Worm (Caenorhabditis elegans) whole organism, L4 larva: ENCODE data around the gene B0024.13.

Experiments
- F26F4.8 ChIP-seq: fragments of 200-800 bp; sonication (Bioruptor generic); conservative IDR thresholded peaks from 2 replicates; pipeline ENCODE4 v1.3.6; 2022; ENCODE audit warnings: missing genetic modification characterization, missing compliant biosample characterization
- R02D3.7 ChIP-seq: fragments of 150-350 bp; sonication (generic microtip); optimal IDR thresholded peaks from 3 replicates; lab custom pipeline; 2014; ENCODE audit warnings: missing biosample characterization, missing genetic modification characterization
- T26A8.4 ChIP-seq: fragments of 200-800 bp; sonication (Bioruptor generic); IDR thresholded peaks from 2 replicates; pipeline ENCODE4 v1.3.6; 2022; ENCODE audit warnings: missing genetic modification characterization, missing compliant biosample characterization
- Y48G9A.11 ChIP-seq: fragments of 200-800 bp; sonication (Bioruptor generic); IDR thresholded peaks from 2 replicates; pipeline ENCODE4 v1.3.6; 2022; ENCODE audit warnings: missing genetic modification reagents, missing genetic modification characterization, missing compliant biosample characterization
- Y75B8A.6 ChIP-seq: fragments of 200-800 bp; sonication (Bioruptor generic); IDR thresholded peaks from 2 replicates; pipeline ENCODE4 v1.3.6; 2022; ENCODE audit warnings: missing genetic modification reagents, missing genetic modification characterization, missing compliant biosample characterization
- ZK546.5 ChIP-seq, 2 experiments: sonication (generic microtip); optimal IDR thresholded peaks; 2 replicates each; lab custom pipeline; 2017; ENCODE audit warnings: missing biosample characterization in 2 of 2, missing genetic modification characterization in 2 of 2
- aha-1 ChIP-seq: fragments of 150-350 bp; peaks from one replicate; lab custom pipeline; 2014; ENCODE audit warnings: missing biosample characterization, missing genetic modification characterization
- aly-2 ChIP-seq: sonication (generic microtip); optimal IDR thresholded peaks from 2 replicates; lab custom pipeline; 2018; ENCODE audit warnings: missing biosample characterization, missing genetic modification characterization
- attf-4 ChIP-seq: sonication (generic microtip); optimal IDR thresholded peaks from 3 replicates; lab custom pipeline; 2017; ENCODE audit warnings: missing biosample characterization, missing genetic modification characterization
- ceh-20 ChIP-seq: fragments of 200-800 bp; sonication (Bioruptor generic); IDR thresholded peaks from 2 replicates; pipeline ENCODE4 v1.3.6; 2022; ENCODE audit warnings: missing genetic modification reagents, missing genetic modification characterization, missing compliant biosample characterization
- ceh-62 ChIP-seq: sonication (generic microtip); optimal IDR thresholded peaks from 2 replicates; lab custom pipeline; 2017; ENCODE audit warnings: missing biosample characterization, missing genetic modification characterization
- ces-1 ChIP-seq: fragments of 150-350 bp; sonication (generic microtip); optimal IDR thresholded peaks from 4 replicates; lab custom pipeline; 2014; ENCODE audit warnings: missing biosample characterization, missing genetic modification reagents, missing genetic modification characterization
- daf-19 ChIP-seq: fragments of 200-800 bp; sonication (Bioruptor generic); conservative IDR thresholded peaks from 2 replicates; pipeline ENCODE4 v1.3.6; 2022; ENCODE audit warnings: missing genetic modification characterization, missing compliant biosample characterization
- dmd-6 ChIP-seq: fragments of 200-800 bp; sonication (Bioruptor generic); IDR thresholded peaks from 2 replicates; pipeline ENCODE4 v1.3.6; 2022; ENCODE audit warnings: missing genetic modification reagents, missing genetic modification characterization, missing compliant biosample characterization
- dmd-8 ChIP-seq: fragments of 200-800 bp; sonication (Bioruptor generic); IDR thresholded peaks from 2 replicates; pipeline ENCODE4 v1.3.6; 2022; ENCODE audit warnings: missing genetic modification characterization, missing compliant biosample characterization
- duxl-1 ChIP-seq: sonication (generic microtip); optimal IDR thresholded peaks from 2 replicates; lab custom pipeline; 2016; ENCODE audit warnings: mild to moderate bottlenecking, missing genetic modification characterization, moderate library complexity, missing compliant biosample characterization; ENCODE audit not compliant: poor library complexity
- dve-1 ChIP-seq: sonication (generic microtip); optimal IDR thresholded peaks from 2 replicates; lab custom pipeline; 2017; ENCODE audit warnings: antibody characterized with exemption, mild to moderate bottlenecking, missing genetic modification characterization, missing compliant biosample characterization; ENCODE audit not compliant: insufficient read depth
- hlh-11 ChIP-seq: fragments of 200-800 bp; sonication (Bioruptor generic); optimal IDR thresholded peaks from 2 replicates; lab custom pipeline; 2018; ENCODE audit warnings: mild to moderate bottlenecking, missing genetic modification characterization, missing compliant biosample characterization
- hlh-30 ChIP-seq: sonication (generic microtip); optimal IDR thresholded peaks from 2 replicates; lab custom pipeline; 2017; ENCODE audit warnings: antibody characterized with exemption, mild to moderate bottlenecking, missing genetic modification characterization, missing compliant biosample characterization; ENCODE audit not compliant: insufficient read depth
- lin-1 ChIP-seq: fragments of 200-800 bp; sonication (Bioruptor generic); IDR thresholded peaks from 2 replicates; pipeline ENCODE4 v1.3.6; 2022; ENCODE audit warnings: missing genetic modification reagents, missing genetic modification characterization, missing compliant biosample characterization
- madf-5 ChIP-seq, 2 experiments: fragments of 200-800 bp; sonication (Bioruptor generic); IDR thresholded peaks; 2 replicates each; pipeline ENCODE4 v1.3.6; 2022; ENCODE audit warnings: missing compliant biosample characterization in 2 of 2, missing genetic modification characterization in 2 of 2
- mes-2 ChIP-seq: sonication (generic microtip); optimal IDR thresholded peaks from 2 replicates; lab custom pipeline; 2016; ENCODE audit warnings: missing genotype, mild to moderate bottlenecking, missing genetic modification characterization, missing compliant biosample characterization; ENCODE audit not compliant: poor library complexity, severe bottlenecking
- nhr-102 ChIP-seq: sonication (generic microtip); optimal IDR thresholded peaks from 2 replicates; lab custom pipeline; 2016; ENCODE audit warnings: mild to moderate bottlenecking, missing genetic modification characterization, moderate library complexity, missing compliant biosample characterization
- nhr-28 ChIP-seq: fragments of 150-350 bp; optimal IDR thresholded peaks from 2 replicates; lab custom pipeline; 2014; ENCODE audit warnings: missing biosample characterization, missing genetic modification characterization
- nhr-42 ChIP-seq: fragments of 200-800 bp; sonication (Bioruptor generic); IDR thresholded peaks from 2 replicates; pipeline ENCODE4 v1.3.6; 2022; ENCODE audit warnings: missing genetic modification characterization, missing compliant biosample characterization
- nhr-48 ChIP-seq: sonication (generic microtip); optimal IDR thresholded peaks from 2 replicates; lab custom pipeline; 2016; ENCODE audit warnings: mild to moderate bottlenecking, missing genetic modification characterization, missing compliant biosample characterization
- nhr-77 ChIP-seq: fragments of 150-350 bp; optimal IDR thresholded peaks from 2 replicates; lab custom pipeline; 2014; ENCODE audit warnings: missing biosample characterization, missing genetic modification characterization
- pha-4 ChIP-seq, 2 experiments: fragments of 150-350 bp in 1 of 2; fragments of 200-800 bp in 1 of 2; sonication (Bioruptor generic) in 1 of 2; IDR thresholded peaks in 1 of 2; optimal IDR thresholded peaks in 1 of 2; 2 replicates each; pipeline versions ENCODE4 v1.3.6 to Lab custom; 2014 to 2022; ENCODE audit warnings: missing genetic modification characterization in 2 of 2, missing genetic modification reagents in 2 of 2, missing biosample characterization in 1 of 2, missing compliant biosample characterization in 1 of 2
- pqm-1 ChIP-seq: sonication (generic microtip); optimal IDR thresholded peaks from 2 replicates; lab custom pipeline; 2017; ENCODE audit warnings: missing biosample characterization, missing genetic modification characterization
- skn-1 ChIP-seq: fragments of 150-350 bp; optimal IDR thresholded peaks from 2 replicates; lab custom pipeline; 2014; ENCODE audit warnings: missing biosample characterization, missing genetic modification characterization
- snpc-4 ChIP-seq: fragments of 150-350 bp; optimal IDR thresholded peaks from 2 replicates; lab custom pipeline; 2014; ENCODE audit warnings: missing biosample characterization, missing genetic modification characterization
- tra-1 ChIP-seq: fragments of 200-800 bp; sonication (Bioruptor generic); IDR thresholded peaks from 2 replicates; pipeline ENCODE4 v1.3.6; 2022; ENCODE audit warnings: missing genetic modification reagents, missing genetic modification characterization, missing compliant biosample characterization
- unc-62 ChIP-seq, 3 experiments: fragments of 150-350 bp in 1 of 3; sonication (generic microtip); optimal IDR thresholded peaks in 2 of 3; peaks in 1 of 3; 1 replicate in 1 of 3; 2 replicates in 2 of 3; lab custom pipeline; 2014 to 2017; ENCODE audit warnings: missing biosample characterization in 3 of 3, missing genetic modification characterization in 3 of 3, missing genetic modification reagents in 3 of 3, missing genotype in 1 of 3
- zag-1 ChIP-seq: fragments of 150-350 bp; optimal IDR thresholded peaks from 2 replicates; lab custom pipeline; 2014; ENCODE audit warnings: missing biosample characterization, missing genetic modification characterization
- zip-2 ChIP-seq: fragments of 150-350 bp; optimal IDR thresholded peaks from 2 replicates; lab custom pipeline; 2014; ENCODE audit warnings: missing biosample characterization, missing genetic modification characterization

Gene B0024.13

ce11 chrV:10317294-10317693 is 3.2 kb upstream of the B0024.13 start, which contains the start of gene asps-1:
Gene asps-1, minus strand, starts transcription at chrV:10317394.
- TF ChIP-seq zag-1 (tag; lab: Kevin White, UChicago) (no peak), R02D3.7 (no peak), aha-1 (peak; percentile 67)

- TF ChIP-seq tra-1 (GFP tag; lab: Robert Waterston, UW): no peak
- no peak for TF ChIP-seq Y48G9A.11 (GFP tag; lab: Robert Waterston, UW)
- TF ChIP-seq daf-19: no peak
- no peak for TF ChIP-seq duxl-1 (tag; lab: Kevin White, UChicago)
- TF ChIP-seq, all 104 proteins: peak for 0
Observed at ce11 chrV:10319434-10319833, 1.1 kb upstream of the B0024.13 start, which contains the start of gene B0024.11. Gene B0024.11, minus strand, starts transcription at chrV:10319534.

ce11 chrV:10323537-10323936 is 3.0 kb downstream of the B0024.13 start:
- peak in 1 of 2 experiments; percentile 97 for TF ChIP-seq unc-62 (GFP tag; optimal IDR thresholded peaks at IDR 0.05 in 1 of 2; lab: Kevin White, UChicago)
- no peak for TF ChIP-seq unc-62 (tag; optimal IDR thresholded peaks at IDR 0.05; lab: Kevin White, UChicago)
- TF ChIP-seq snpc-4 (tag; lab: Kevin White, UChicago): no peak
- no peak for TF ChIP-seq Y75B8A.6
- no peak for TF ChIP-seq pqm-1 (tag; lab: Kevin White, UChicago)
- TF ChIP-seq, all 104 proteins: peak for 1

- TF ChIP-seq ceh-20 (GFP tag; lab: Robert Waterston, UW) (0 out of 2 replicates have a peak, but pooled peaks have one; percentile 34), pha-4 (GFP tag; IDR thresholded peaks at IDR 0.05; lab: Robert Waterston, UW) (no peak), pha-4 (tag; optimal IDR thresholded peaks at IDR 0.05; lab: Kevin White, UChicago) (peak; percentile 63), madf-5 (GFP tag; IDR thresholded peaks at IDR 0.05; lab: Robert Waterston, UW) (no peak)
Observed at ce11 chrV:10328080-10328479, 7.6 kb downstream of the B0024.13 start.

ce11 chrV:10332012-10332411 is 11.5 kb downstream of the B0024.13 start, which contains the start of gene crm-1:
Gene crm-1, minus strand, starts transcription at chrV:10332112.
- TF ChIP-seq aha-1: peak; percentile 19
- no peak for TF ChIP-seq ZK546.5 (tag; optimal IDR thresholded peaks at IDR 0.05; lab: Kevin White, UChicago)

- TF ChIP-seq tra-1 (GFP tag; lab: Robert Waterston, UW): peak; percentile 58; the same call in 1 of the 2 replicates
- no peak for TF ChIP-seq nhr-42 (GFP tag; lab: Robert Waterston, UW)
- TF ChIP-seq F26F4.8 (GFP tag; lab: Robert Waterston, UW): no peak
- peak; percentile 74 for TF ChIP-seq nhr-48 (tag; lab: Kevin White, UChicago)
- TF ChIP-seq dmd-6 (GFP tag; lab: Robert Waterston, UW): peak; percentile 98
- no peak for TF ChIP-seq mes-2 (tag; lab: Kevin White, UChicago)
- no peak for TF ChIP-seq lin-1 (GFP tag; lab: Robert Waterston, UW)
- no peak for TF ChIP-seq hlh-30 (tag; lab: Kevin White, UChicago)
- no peak for TF ChIP-seq ces-1 (GFP tag; lab: Kevin White, UChicago)
- TF ChIP-seq nhr-77: no peak
- no peak for TF ChIP-seq dmd-8
- no peak for TF ChIP-seq zip-2 (tag; lab: Kevin White, UChicago)
- no peak for TF ChIP-seq T26A8.4 (GFP tag; lab: Robert Waterston, UW)
- peak; percentile 63 for TF ChIP-seq hlh-11 (tag; lab: Kevin White, UChicago)
- no peak for TF ChIP-seq nhr-102 (tag; lab: Kevin White, UChicago)
- no peak for TF ChIP-seq ceh-62 (tag; lab: Kevin White, UChicago)
- no peak for TF ChIP-seq R02D3.7
- TF ChIP-seq aly-2: no peak
- no peak for TF ChIP-seq skn-1 (tag; lab: Kevin White, UChicago)
- peak; percentile 47 for TF ChIP-seq nhr-28 (tag; lab: Kevin White, UChicago)
- no peak for TF ChIP-seq attf-4 (tag; lab: Kevin White, UChicago)
- TF ChIP-seq ceh-20 (GFP tag; lab: Robert Waterston, UW): 0 out of 2 replicates have a peak, but pooled peaks have one; percentile 21
- TF ChIP-seq dve-1 (tag; lab: Kevin White, UChicago): peak; percentile 43
- peak; percentile 20 for TF ChIP-seq pqm-1 (tag; lab: Kevin White, UChicago)
Observed at ce11 chrV:10333843-10334242, 13.3 kb downstream of the B0024.13 start.
